Fruit fly (Drosophila melanogaster) whole organism, embryonic: ENCODE data around the gene ATP8B.

Experiments used
- Ada2b ChIP-seq: fragments of 200-800 bp; sonication (Bioruptor generic); IDR thresholded peaks from 2 replicates; pipeline ENCODE4 v1.3.6; 2022; ENCODE audit warnings: missing biosample characterization, missing genetic modification characterization
- B-H1 ChIP-seq: fragments of 200-800 bp; sonication (Bioruptor generic); IDR thresholded peaks from 3 replicates; pipeline ENCODE4 v1.3.6; 2022; ENCODE audit warnings: missing biosample characterization, missing genetic modification characterization
- C15 ChIP-seq: fragments of 200-800 bp; sonication (Bioruptor generic); IDR thresholded peaks from 3 replicates; pipeline ENCODE4 v1.3.6; 2022; ENCODE audit warnings: missing biosample characterization, missing genetic modification characterization
- CG10321 ChIP-seq: fragments of 200-800 bp; sonication (Bioruptor generic); IDR thresholded peaks from 2 replicates; pipeline ENCODE4 v1.3.6; 2022; ENCODE audit warnings: missing biosample characterization, missing genetic modification characterization
- CG11398 ChIP-seq: fragments of 200-800 bp; sonication (Bioruptor generic); optimal IDR thresholded peaks from 2 replicates; lab custom pipeline; 2016; ENCODE audit warnings: missing biosample characterization, missing genetic modification characterization
- CG11696 ChIP-seq: fragments of 200-800 bp; sonication (Bioruptor generic); IDR thresholded peaks from 2 replicates; pipeline ENCODE4 v1.3.6; 2022; ENCODE audit warnings: missing biosample characterization, missing genetic modification characterization
- CG13894 ChIP-seq: fragments of 200-800 bp; sonication (Bioruptor generic); optimal IDR thresholded peaks from 3 replicates; lab custom pipeline; 2018; ENCODE audit warnings: missing biosample characterization, mild to moderate bottlenecking, missing genetic modification characterization, moderate library complexity
- CG14050 ChIP-seq: fragments of 200-800 bp; sonication (Bioruptor generic); IDR thresholded peaks from 3 replicates; pipeline ENCODE4 v1.3.6; 2022; ENCODE audit warnings: missing biosample characterization, missing genetic modification characterization
- CG15696 ChIP-seq: fragments of 200-800 bp; sonication (Bioruptor generic); optimal IDR thresholded peaks from 2 replicates; lab custom pipeline; 2019; ENCODE audit warnings: missing biosample characterization, mild to moderate bottlenecking, missing genetic modification characterization, moderate library complexity
- CG16779 ChIP-seq: fragments of 200-800 bp; sonication (Bioruptor generic); IDR thresholded peaks from 2 replicates; pipeline ENCODE4 v1.3.6; 2022; ENCODE audit warnings: missing biosample characterization, missing genetic modification characterization
- CG17385 ChIP-seq: fragments of 200-800 bp; sonication (Bioruptor generic); optimal IDR thresholded peaks from 3 replicates; lab custom pipeline; 2018; ENCODE audit warnings: missing biosample characterization, mild to moderate bottlenecking, missing genetic modification characterization
- CG2889 ChIP-seq: fragments of 200-800 bp; sonication (Bioruptor generic); IDR thresholded peaks from 3 replicates; pipeline ENCODE4 v1.3.6; 2022; ENCODE audit warnings: missing biosample characterization, missing genetic modification characterization
- CG30403 ChIP-seq: fragments of 200-800 bp; sonication (Bioruptor generic); optimal IDR thresholded peaks from 3 replicates; lab custom pipeline; 2016; ENCODE audit warnings: missing biosample characterization, missing genetic modification characterization
- CG3065 ChIP-seq: fragments of 200-800 bp; sonication (Bioruptor generic); optimal IDR thresholded peaks from 2 replicates; lab custom pipeline; 2016; ENCODE audit warnings: missing biosample characterization, missing genetic modification characterization
- CG31365 ChIP-seq: fragments of 200-800 bp; sonication (Bioruptor generic); optimal IDR thresholded peaks from 2 replicates; lab custom pipeline; 2018; ENCODE audit warnings: missing biosample characterization, mild to moderate bottlenecking, missing genetic modification characterization
- CG32767 ChIP-seq: fragments of 200-800 bp; sonication (Bioruptor generic); IDR thresholded peaks from 2 replicates; pipeline ENCODE4 v1.3.6; 2022; ENCODE audit warnings: missing biosample characterization, missing genetic modification characterization
- CG34224 ChIP-seq: fragments of 200-800 bp; sonication (Bioruptor generic); IDR thresholded peaks from 3 replicates; pipeline ENCODE4 v1.3.6; 2022; ENCODE audit warnings: missing biosample characterization, missing genetic modification characterization; ENCODE audit not compliant: partially characterized antibody
- CG4617 ChIP-seq: fragments of 200-800 bp; sonication (Bioruptor generic); optimal IDR thresholded peaks from 3 replicates; lab custom pipeline; 2016; ENCODE audit warnings: missing biosample characterization, missing genetic modification characterization, borderline replicate concordance
- CG4730 ChIP-seq: fragments of 200-800 bp; sonication (Bioruptor generic); IDR thresholded peaks from 2 replicates; pipeline ENCODE4 v1.3.6; 2022; ENCODE audit warnings: missing biosample characterization, missing genetic modification characterization
- CG4854 ChIP-seq: fragments of 200-800 bp; sonication (Bioruptor generic); optimal IDR thresholded peaks from 2 replicates; lab custom pipeline; 2016; ENCODE audit warnings: missing biosample characterization, missing genetic modification characterization, inconsistent platforms
- CG5180 ChIP-seq: fragments of 200-800 bp; sonication (Bioruptor generic); optimal IDR thresholded peaks from 3 replicates; lab custom pipeline; 2017; ENCODE audit warnings: missing biosample characterization, missing genetic modification characterization, mild to moderate bottlenecking, moderate library complexity, missing genetic modification reagents
- CG6254 ChIP-seq: fragments of 200-800 bp; sonication (Bioruptor generic); optimal IDR thresholded peaks from 3 replicates; lab custom pipeline; 2017; ENCODE audit warnings: mild to moderate bottlenecking, missing biosample characterization, missing genetic modification reagents, missing genetic modification characterization
- CG6654 ChIP-seq: fragments of 200-800 bp; sonication (Bioruptor generic); optimal IDR thresholded peaks from 2 replicates; lab custom pipeline; 2017; ENCODE audit warnings: missing biosample characterization, mild to moderate bottlenecking, missing genetic modification characterization
- CG7556 ChIP-seq: fragments of 200-800 bp; sonication (Bioruptor generic); optimal IDR thresholded peaks from 2 replicates; lab custom pipeline; 2017; ENCODE audit warnings: missing biosample characterization, mild to moderate bottlenecking, missing genetic modification characterization
- CG7928 ChIP-seq: fragments of 200-800 bp; sonication (Bioruptor generic); optimal IDR thresholded peaks from 2 replicates; lab custom pipeline; 2017; ENCODE audit warnings: missing biosample characterization, mild to moderate bottlenecking, missing genetic modification characterization
- CG8281 ChIP-seq: fragments of 200-800 bp; sonication (Bioruptor generic); optimal IDR thresholded peaks from 2 replicates; lab custom pipeline; 2018; ENCODE audit warnings: missing biosample characterization, mild to moderate bottlenecking, missing genetic modification characterization, moderate library complexity
- CG8478 ChIP-seq: fragments of >200 bp; optimal IDR thresholded peaks from 2 replicates; lab custom pipeline; 2018
- Camta ChIP-seq: fragments of 200-800 bp; sonication (Bioruptor generic); optimal IDR thresholded peaks from 2 replicates; lab custom pipeline; 2016; ENCODE audit warnings: missing biosample characterization, missing genetic modification characterization
- CoRest ChIP-seq: fragments of 200-800 bp; sonication (Bioruptor generic); optimal IDR thresholded peaks from 3 replicates; lab custom pipeline; 2018; ENCODE audit warnings: missing biosample characterization, mild to moderate bottlenecking, missing genetic modification characterization, moderate library complexity
- Deaf1 ChIP-seq: fragments of 200-800 bp; optimal IDR thresholded peaks from 3 replicates; lab custom pipeline; 2019; ENCODE audit warnings: missing biosample characterization, mild to moderate bottlenecking, missing genetic modification characterization, moderate library complexity
- Dip2 ChIP-seq: fragments of 200-800 bp; sonication (Bioruptor generic); IDR thresholded peaks from 2 replicates; pipeline ENCODE4 v1.3.6; 2022; ENCODE audit warnings: missing biosample characterization, missing genetic modification characterization
- Dll ChIP-seq: fragments of 200-800 bp; sonication (Bioruptor generic); IDR thresholded peaks from 4 replicates; pipeline ENCODE4 v1.3.6; 2022; ENCODE audit warnings: missing biosample characterization, missing genetic modification characterization; ENCODE audit not compliant: partially characterized antibody
- Doc3 ChIP-seq: fragments of 200-800 bp; sonication (Bioruptor generic); IDR thresholded peaks from 3 replicates; pipeline ENCODE4 v1.3.6; 2022; ENCODE audit warnings: missing biosample characterization, missing genetic modification characterization; ENCODE audit not compliant: partially characterized antibody
- E2f1 ChIP-seq: fragments of 200-800 bp; sonication (Bioruptor generic); IDR thresholded peaks from 2 replicates; pipeline ENCODE4 v1.3.6; 2022; ENCODE audit warnings: missing biosample characterization, missing genetic modification characterization
- Hr39 ChIP-seq: fragments of >200 bp; optimal IDR thresholded peaks from 2 replicates; lab custom pipeline; 2017
- MTF-1 ChIP-seq: fragments of 200-800 bp; sonication (Bioruptor generic); optimal IDR thresholded peaks from 2 replicates; lab custom pipeline; 2018; ENCODE audit warnings: missing biosample characterization, mild to moderate bottlenecking, missing genetic modification characterization, borderline replicate concordance
- Scr ChIP-seq: fragments of 200-800 bp; sonication (Bioruptor generic); IDR thresholded peaks from 2 replicates; pipeline ENCODE4 v1.3.6; 2022; ENCODE audit warnings: missing biosample characterization, missing genetic modification characterization; ENCODE audit not compliant: partially characterized antibody
- ab ChIP-seq: fragments of 200-800 bp; sonication (Bioruptor generic); optimal IDR thresholded peaks from 2 replicates; lab custom pipeline; 2016; ENCODE audit warnings: missing biosample characterization, missing genetic modification characterization
- aop ChIP-seq: fragments of 200-800 bp; sonication (Bioruptor generic); IDR thresholded peaks from 2 replicates; pipeline ENCODE4 v1.3.6; 2022; ENCODE audit warnings: missing biosample characterization, missing genetic modification characterization
- cwo ChIP-seq: fragments of 200-800 bp; sonication (Bioruptor generic); optimal IDR thresholded peaks from 3 replicates; lab custom pipeline; 2017; ENCODE audit warnings: missing biosample characterization, missing genetic modification characterization, mild to moderate bottlenecking, moderate library complexity, missing genetic modification reagents
- dimm ChIP-seq: fragments of 200-800 bp; sonication (Bioruptor generic); IDR thresholded peaks from 2 replicates; pipeline ENCODE4 v1.3.6; 2022; ENCODE audit warnings: missing biosample characterization, missing genetic modification characterization
- en ChIP-seq: fragments of 200-800 bp; sonication (Bioruptor generic); optimal IDR thresholded peaks from 2 replicates; lab custom pipeline; 2016; ENCODE audit warnings: missing biosample characterization, missing genetic modification characterization
- fru ChIP-seq: fragments of >200 bp; optimal IDR thresholded peaks from 2 replicates; lab custom pipeline; 2017
- gsb ChIP-seq: fragments of 200-800 bp; sonication (Bioruptor generic); IDR thresholded peaks from 2 replicates; pipeline ENCODE4 v1.3.6; 2022; ENCODE audit warnings: missing biosample characterization, missing genetic modification characterization
- gsb-n ChIP-seq: fragments of 200-800 bp; sonication (Bioruptor generic); optimal IDR thresholded peaks from 3 replicates; lab custom pipeline; 2018; ENCODE audit warnings: missing biosample characterization, mild to moderate bottlenecking, missing genetic modification characterization
- insv ChIP-seq, 2 experiments: fragments of 200-800 bp; sonication (Bioruptor generic); optimal IDR thresholded peaks; 3 replicates each; lab custom pipeline; 2016 to 2018; ENCODE audit warnings: missing biosample characterization in 2 of 2, missing genetic modification characterization in 2 of 2
- oc ChIP-seq: fragments of 200-800 bp; sonication (Bioruptor generic); optimal IDR thresholded peaks from 2 replicates; lab custom pipeline; 2018; ENCODE audit warnings: missing biosample characterization, mild to moderate bottlenecking, missing genetic modification characterization, moderate library complexity
- ranshi ChIP-seq: fragments of 200-800 bp; sonication (Bioruptor generic); IDR thresholded peaks from 2 replicates; pipeline ENCODE4 v1.3.6; 2022; ENCODE audit warnings: missing biosample characterization, missing genetic modification characterization
- scrt ChIP-seq: fragments of 200-800 bp; sonication (Bioruptor generic); optimal IDR thresholded peaks from 2 replicates; lab custom pipeline; 2018; ENCODE audit warnings: missing biosample characterization, mild to moderate bottlenecking, missing genetic modification characterization, moderate library complexity
- slbo ChIP-seq: fragments of 200-800 bp; sonication (Bioruptor generic); IDR thresholded peaks from 2 replicates; pipeline ENCODE4 v1.3.6; 2022; ENCODE audit warnings: missing biosample characterization, missing genetic modification characterization
- zen2 ChIP-seq: fragments of 200-800 bp; sonication (Bioruptor generic); IDR thresholded peaks from 3 replicates; pipeline ENCODE4 v1.3.6; 2022; ENCODE audit warnings: missing biosample characterization, missing genetic modification characterization; ENCODE audit not compliant: partially characterized antibody
- zfh1 ChIP-seq: fragments of 200-800 bp; sonication (Bioruptor generic); IDR thresholded peaks from 3 replicates; pipeline ENCODE4 v1.3.6; 2022; ENCODE audit warnings: missing biosample characterization, missing genetic modification characterization

ATP8B gene

DNA sequence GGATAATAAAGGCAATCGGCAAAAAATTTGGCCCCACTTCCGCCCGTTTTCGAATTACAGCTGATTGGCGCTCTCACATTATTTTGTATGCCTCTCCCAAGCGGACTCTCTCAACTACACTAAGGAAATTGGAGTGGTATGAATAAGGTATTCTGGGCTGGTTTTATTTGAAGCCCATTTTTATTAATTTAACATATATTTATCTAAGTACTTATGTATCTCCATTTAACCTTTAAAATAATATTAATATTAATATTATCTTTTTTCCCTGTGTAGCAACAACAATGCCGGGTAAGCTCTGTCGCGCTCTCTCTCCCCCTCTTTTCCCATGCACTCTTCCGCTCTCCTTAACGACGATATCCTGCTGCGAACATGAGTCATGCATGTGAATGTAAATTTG lies 11.5 kb downstream of the ATP8B start (continued):
- TF ChIP-seq CG34224 (GFP tag; lab: Robert Waterston, UW) (no peak), CG2889 (GFP tag; lab: Robert Waterston, UW) (peak; percentile 55; the same call in 2 of the 3 replicates), CG6654 (GFP tag; lab: Kevin White, UChicago) (peak; percentile 25), CoRest (tag; lab: Kevin White, UChicago) (peak; percentile 83), CG8281 (tag; lab: Kevin White, UChicago) (peak; percentile 42), fru (lab: Kevin White, UChicago) (no peak), slbo (GFP tag; lab: Robert Waterston, UW) (peak; percentile 89), CG4854 (GFP tag; lab: Kevin White, UChicago) (no peak), MTF-1 (GFP tag; lab: Kevin White, UChicago) (peak; percentile 42), CG6254 (GFP tag; lab: Kevin White, UChicago) (peak; percentile 32), ranshi (GFP tag; lab: Robert Waterston, UW) (peak; percentile 87), CG11696 (GFP tag; lab: Robert Waterston, UW) (peak; percentile 58), zfh1 (GFP tag; lab: Robert Waterston, UW) (peak; percentile 72), gsb-n (peak; percentile 63), Deaf1 (tag; lab: Kevin White, UChicago) (no peak), CG17385 (peak; percentile 72), CG31365 (no peak), CG4730 (GFP tag; lab: Robert Waterston, UW) (peak; percentile 60), en (no peak), CG5180 (GFP tag; lab: Kevin White, UChicago) (peak; percentile 47), CG7928 (GFP tag; lab: Kevin White, UChicago) (peak; percentile 25), dimm (GFP tag; lab: Robert Waterston, UW) (peak; percentile 65), CG13894 (tag; lab: Kevin White, UChicago) (peak; percentile 82), CG32767 (GFP tag; lab: Robert Waterston, UW) (peak; percentile 40; the same call in 1 of the 2 replicates), zen2 (no peak), Ada2b (GFP tag; lab: Robert Waterston, UW) (peak; percentile 83), insv (GFP tag; optimal IDR thresholded peaks at IDR 0.05; lab: Kevin White, UChicago) (no peak), aop (GFP tag; lab: Robert Waterston, UW) (no peak), Doc3 (GFP tag; lab: Robert Waterston, UW) (no peak), C15 (GFP tag; lab: Robert Waterston, UW) (peak; percentile 62; the same call in 1 of the 3 replicates), Scr (GFP tag; lab: Robert Waterston, UW) (no peak), CG14050 (GFP tag; lab: Robert Waterston, UW) (peak; percentile 74), CG4617 (no peak), cwo (peak; percentile 80), Hr39 (lab: Kevin White, UChicago) (no peak), gsb (peak; percentile 57), scrt (GFP tag; lab: Kevin White, UChicago) (peak; percentile 69), CG10321 (GFP tag; lab: Robert Waterston, UW) (0 out of 2 replicates have a peak, but pooled peaks have one; percentile 20), CG30403 (peak; percentile 52), CG15696 (tag; lab: Kevin White, UChicago) (peak; percentile 35), Camta (GFP tag; lab: Kevin White, UChicago) (no peak), E2f1 (GFP tag; lab: Robert Waterston, UW) (peak; percentile 82), oc (no peak), CG11398 (GFP tag; lab: Kevin White, UChicago) (no peak), Dll (GFP tag; lab: Robert Waterston, UW) (no peak), CG7556 (GFP tag; lab: Kevin White, UChicago) (no peak), CG16779 (no peak), CG8478 (lab: Kevin White, UChicago) (no peak), B-H1 (GFP tag; lab: Robert Waterston, UW) (peak; percentile 77; the same call in 2 of the 3 replicates), ab (no peak), Dip2 (GFP tag; lab: Robert Waterston, UW) (no peak), CG3065 (peak; percentile 7)
